Fruit fly (Drosophila melanogaster) whole organism, embryonic: Measurements from ENCODE around the gene CG5861.

ENCODE experiments used
- Antp ChIP-seq: fragments of 200-800 bp; sonication (Bioruptor generic); optimal IDR thresholded peaks from 3 replicates; lab custom pipeline; 2016; ENCODE audit warnings: missing biosample characterization, missing genetic modification characterization
- Bgb ChIP-seq: fragments of 200-800 bp; sonication (Bioruptor generic); IDR thresholded peaks from 2 replicates; pipeline ENCODE4 v1.3.6; 2022; ENCODE audit warnings: missing biosample characterization, missing genetic modification characterization; ENCODE audit not compliant: partially characterized antibody
- CG10654 ChIP-seq: fragments of 200-800 bp; sonication (Bioruptor generic); optimal IDR thresholded peaks from 2 replicates; lab custom pipeline; 2016; ENCODE audit warnings: missing biosample characterization, missing genetic modification characterization
- CG13123 ChIP-seq: fragments of 200-800 bp; sonication (Bioruptor generic); optimal IDR thresholded peaks from 2 replicates; lab custom pipeline; 2016; ENCODE audit warnings: missing biosample characterization, missing genetic modification characterization
- CG13287 ChIP-seq: fragments of 200-800 bp; sonication (Bioruptor generic); IDR thresholded peaks from 2 replicates; pipeline ENCODE4 v1.3.6; 2022; ENCODE audit warnings: missing biosample characterization, missing genetic modification characterization; ENCODE audit not compliant: partially characterized antibody
- CG14710 ChIP-seq: fragments of 200-800 bp; sonication (Bioruptor generic); optimal IDR thresholded peaks from 3 replicates; lab custom pipeline; 2019; ENCODE audit warnings: missing biosample characterization, mild to moderate bottlenecking, missing genetic modification characterization, moderate library complexity
- CG15479 ChIP-seq: fragments of 200-800 bp; sonication (Bioruptor generic); optimal IDR thresholded peaks from 3 replicates; lab custom pipeline; 2019; ENCODE audit warnings: missing biosample characterization, mild to moderate bottlenecking, missing genetic modification characterization, moderate library complexity
- CG1603 ChIP-seq: fragments of 200-800 bp; sonication (Bioruptor generic); optimal IDR thresholded peaks from 2 replicates; lab custom pipeline; 2019; ENCODE audit warnings: missing biosample characterization, mild to moderate bottlenecking, missing genetic modification characterization, moderate library complexity
- CG1647 ChIP-seq: fragments of 200-800 bp; sonication (Bioruptor generic); optimal IDR thresholded peaks from 3 replicates; lab custom pipeline; 2016; ENCODE audit warnings: missing biosample characterization, missing genetic modification characterization
- CG16779 ChIP-seq: fragments of 200-800 bp; sonication (Bioruptor generic); IDR thresholded peaks from 2 replicates; pipeline ENCODE4 v1.3.6; 2022; ENCODE audit warnings: missing biosample characterization, missing genetic modification characterization
- CG17802 ChIP-seq: fragments of 200-800 bp; sonication (Bioruptor generic); optimal IDR thresholded peaks from 2 replicates; lab custom pipeline; 2018; ENCODE audit warnings: missing biosample characterization, mild to moderate bottlenecking, missing genetic modification characterization, moderate library complexity
- CG17829 ChIP-seq: fragments of 200-800 bp; optimal IDR thresholded peaks from 2 replicates; lab custom pipeline; 2019; ENCODE audit warnings: missing biosample characterization, mild to moderate bottlenecking, missing genetic modification characterization, moderate library complexity
- CG18599 ChIP-seq: fragments of 200-800 bp; sonication (Bioruptor generic); optimal IDR thresholded peaks from 3 replicates; lab custom pipeline; 2017; ENCODE audit warnings: missing biosample characterization, missing genetic modification characterization, mild to moderate bottlenecking, moderate library complexity, missing genetic modification reagents
- CG2875 ChIP-seq: fragments of 200-800 bp; sonication (Bioruptor generic); optimal IDR thresholded peaks from 2 replicates; lab custom pipeline; 2017; ENCODE audit warnings: missing biosample characterization, mild to moderate bottlenecking, missing genetic modification characterization, missing genetic modification reagents
- CG3281 ChIP-seq: fragments of 200-800 bp; sonication (Bioruptor generic); optimal IDR thresholded peaks from 3 replicates; lab custom pipeline; 2017; ENCODE audit warnings: missing biosample characterization, mild to moderate bottlenecking, missing genetic modification characterization
- CG34422 ChIP-seq: fragments of 200-800 bp; sonication (Bioruptor generic); IDR thresholded peaks from 3 replicates; pipeline ENCODE4 v1.3.6; 2022; ENCODE audit warnings: missing biosample characterization, missing genetic modification characterization
- CG4282 ChIP-seq: fragments of 200-800 bp; sonication (Bioruptor generic); optimal IDR thresholded peaks from 2 replicates; lab custom pipeline; 2016; ENCODE audit warnings: missing biosample characterization, missing genetic modification characterization
- CG7786 ChIP-seq: fragments of 200-800 bp; sonication (Bioruptor generic); optimal IDR thresholded peaks from 2 replicates; lab custom pipeline; 2016; ENCODE audit warnings: missing biosample characterization, missing genetic modification characterization
- CG9797 ChIP-seq: fragments of 200-800 bp; sonication (Bioruptor generic); optimal IDR thresholded peaks from 3 replicates; lab custom pipeline; 2018; ENCODE audit warnings: missing biosample characterization, mild to moderate bottlenecking, missing genetic modification characterization
- Dad ChIP-seq: fragments of 200-800 bp; sonication (Bioruptor generic); optimal IDR thresholded peaks from 3 replicates; lab custom pipeline; 2016; ENCODE audit warnings: missing biosample characterization, missing genetic modification characterization
- E2f1 ChIP-seq: fragments of 200-800 bp; sonication (Bioruptor generic); IDR thresholded peaks from 2 replicates; pipeline ENCODE4 v1.3.6; 2022; ENCODE audit warnings: missing biosample characterization, missing genetic modification characterization
- ERR ChIP-seq: fragments of 200-800 bp; sonication (Bioruptor generic); optimal IDR thresholded peaks from 2 replicates; lab custom pipeline; 2016; ENCODE audit warnings: missing biosample characterization, missing genetic modification characterization
- Fer3 ChIP-seq: fragments of 200-800 bp; sonication (Bioruptor generic); optimal IDR thresholded peaks from 2 replicates; lab custom pipeline; 2018; ENCODE audit warnings: missing biosample characterization, mild to moderate bottlenecking, missing genetic modification characterization, moderate library complexity
- Gug ChIP-seq: fragments of 200-800 bp; sonication (Bioruptor generic); IDR thresholded peaks from 4 replicates; pipeline ENCODE4 v1.3.6; 2022; ENCODE audit warnings: missing biosample characterization, missing genetic modification characterization
- Hr39 ChIP-seq: fragments of >200 bp; optimal IDR thresholded peaks from 2 replicates; lab custom pipeline; 2017
- Myb ChIP-seq: fragments of 200-800 bp; sonication (Bioruptor generic); optimal IDR thresholded peaks from 2 replicates; lab custom pipeline; 2016; ENCODE audit warnings: missing biosample characterization, missing genetic modification characterization
- Ravus ChIP-seq: fragments of 200-800 bp; sonication (Bioruptor generic); IDR thresholded peaks from 2 replicates; pipeline ENCODE4 v1.3.6; 2022; ENCODE audit warnings: missing biosample characterization, missing genetic modification characterization
- Taf1 ChIP-seq: fragments of 200-800 bp; sonication (Bioruptor generic); IDR thresholded peaks from 2 replicates; pipeline ENCODE4 v1.3.6; 2022; ENCODE audit warnings: missing biosample characterization, missing genetic modification characterization
- ac ChIP-seq: fragments of 200-800 bp; sonication (Bioruptor generic); optimal IDR thresholded peaks from 3 replicates; lab custom pipeline; 2017; ENCODE audit warnings: missing biosample characterization, mild to moderate bottlenecking, missing genetic modification characterization
- al ChIP-seq: fragments of 200-800 bp; sonication (Bioruptor generic); IDR thresholded peaks from 2 replicates; pipeline ENCODE4 v1.3.6; 2022; ENCODE audit warnings: missing biosample characterization, missing genetic modification characterization
- danr ChIP-seq: fragments of 200-800 bp; sonication (Bioruptor generic); IDR thresholded peaks from 2 replicates; pipeline ENCODE4 v1.3.6; 2022; ENCODE audit warnings: missing biosample characterization, missing genetic modification characterization
- dati ChIP-seq: fragments of 200-800 bp; sonication (Bioruptor generic); IDR thresholded peaks from 2 replicates; pipeline ENCODE4 v1.3.6; 2022; ENCODE audit warnings: missing biosample characterization, missing genetic modification characterization
- dmrt11E ChIP-seq: fragments of 200-800 bp; sonication (Bioruptor generic); optimal IDR thresholded peaks from 3 replicates; lab custom pipeline; 2018; ENCODE audit warnings: missing biosample characterization, mild to moderate bottlenecking, missing genetic modification characterization, moderate library complexity
- dmrt99B ChIP-seq: fragments of 200-800 bp; sonication (Bioruptor generic); optimal IDR thresholded peaks from 2 replicates; lab custom pipeline; 2018; ENCODE audit warnings: missing biosample characterization, mild to moderate bottlenecking, missing genetic modification characterization, moderate library complexity
- gce ChIP-seq: fragments of 200-800 bp; sonication (Bioruptor generic); IDR thresholded peaks from 3 replicates; pipeline ENCODE4 v1.3.6; 2022; ENCODE audit warnings: missing biosample characterization, missing genetic modification characterization
- ham ChIP-seq: fragments of 200-800 bp; sonication (Bioruptor generic); IDR thresholded peaks from 2 replicates; pipeline ENCODE4 v1.3.6; 2022; ENCODE audit warnings: missing biosample characterization, missing genetic modification characterization
- hth ChIP-seq: fragments of >200 bp; optimal IDR thresholded peaks from 2 replicates; lab custom pipeline; 2017; ENCODE audit warnings: inconsistent platforms
- jing ChIP-seq: fragments of 200-800 bp; sonication (Bioruptor generic); optimal IDR thresholded peaks from 2 replicates; lab custom pipeline; 2018; ENCODE audit warnings: missing biosample characterization, mild to moderate bottlenecking, missing genetic modification characterization
- lov ChIP-seq, 2 experiments: fragments of 200-800 bp in 1 of 2; fragments of >200 bp in 1 of 2; sonication (Bioruptor generic) in 1 of 2; IDR thresholded peaks in 1 of 2; optimal IDR thresholded peaks in 1 of 2; 2 replicates in 1 of 2; 3 replicates in 1 of 2; pipeline versions ENCODE4 v1.3.6 to Lab custom; 2017 to 2022; ENCODE audit warnings: missing biosample characterization in 1 of 2, missing genetic modification characterization in 1 of 2
- nom ChIP-seq: fragments of 200-800 bp; sonication (Bioruptor generic); optimal IDR thresholded peaks from 2 replicates; lab custom pipeline; 2017; ENCODE audit warnings: missing biosample characterization, missing genetic modification characterization, mild to moderate bottlenecking, moderate library complexity, missing genetic modification reagents
- odd ChIP-seq: fragments of 200-800 bp; sonication (Bioruptor generic); optimal IDR thresholded peaks from 2 replicates; lab custom pipeline; 2017; ENCODE audit warnings: missing biosample characterization, mild to moderate bottlenecking, missing genetic modification characterization
- repo ChIP-seq: fragments of 200-800 bp; sonication (Bioruptor generic); optimal IDR thresholded peaks from 2 replicates; lab custom pipeline; 2016; ENCODE audit warnings: missing biosample characterization, missing genetic modification characterization
- sc ChIP-seq, 3 experiments: fragments of >200 bp in 2 of 3; fragments of 200-800 bp in 1 of 3; sonication (Bioruptor generic) in 1 of 3; optimal IDR thresholded peaks; 2 replicates in 2 of 3; 3 replicates in 1 of 3; lab custom pipeline; 2017; ENCODE audit warnings: mild to moderate bottlenecking in 1 of 3, missing biosample characterization in 1 of 3, missing genetic modification characterization in 1 of 3, missing genetic modification reagents in 1 of 3
- tgo ChIP-seq: fragments of 200-800 bp; sonication (Bioruptor generic); IDR thresholded peaks from 3 replicates; pipeline ENCODE4 v1.3.6; 2022; ENCODE audit warnings: missing biosample characterization, missing genetic modification characterization
- tup ChIP-seq: fragments of 200-800 bp; sonication (Bioruptor generic); optimal IDR thresholded peaks from 2 replicates; lab custom pipeline; 2016; ENCODE audit warnings: missing biosample characterization, mild to moderate bottlenecking, missing genetic modification characterization, moderate library complexity
- tx ChIP-seq: fragments of 200-800 bp; sonication (Bioruptor generic); optimal IDR thresholded peaks from 2 replicates; lab custom pipeline; 2016; ENCODE audit warnings: missing biosample characterization, missing genetic modification characterization
- wek ChIP-seq: fragments of 200-800 bp; sonication (Bioruptor generic); optimal IDR thresholded peaks from 3 replicates; lab custom pipeline; 2018; ENCODE audit warnings: missing biosample characterization, mild to moderate bottlenecking, missing genetic modification characterization, moderate library complexity
- zfh1 ChIP-seq: fragments of 200-800 bp; sonication (Bioruptor generic); IDR thresholded peaks from 3 replicates; pipeline ENCODE4 v1.3.6; 2022; ENCODE audit warnings: missing biosample characterization, missing genetic modification characterization

The CG5861 gene

DNA sequence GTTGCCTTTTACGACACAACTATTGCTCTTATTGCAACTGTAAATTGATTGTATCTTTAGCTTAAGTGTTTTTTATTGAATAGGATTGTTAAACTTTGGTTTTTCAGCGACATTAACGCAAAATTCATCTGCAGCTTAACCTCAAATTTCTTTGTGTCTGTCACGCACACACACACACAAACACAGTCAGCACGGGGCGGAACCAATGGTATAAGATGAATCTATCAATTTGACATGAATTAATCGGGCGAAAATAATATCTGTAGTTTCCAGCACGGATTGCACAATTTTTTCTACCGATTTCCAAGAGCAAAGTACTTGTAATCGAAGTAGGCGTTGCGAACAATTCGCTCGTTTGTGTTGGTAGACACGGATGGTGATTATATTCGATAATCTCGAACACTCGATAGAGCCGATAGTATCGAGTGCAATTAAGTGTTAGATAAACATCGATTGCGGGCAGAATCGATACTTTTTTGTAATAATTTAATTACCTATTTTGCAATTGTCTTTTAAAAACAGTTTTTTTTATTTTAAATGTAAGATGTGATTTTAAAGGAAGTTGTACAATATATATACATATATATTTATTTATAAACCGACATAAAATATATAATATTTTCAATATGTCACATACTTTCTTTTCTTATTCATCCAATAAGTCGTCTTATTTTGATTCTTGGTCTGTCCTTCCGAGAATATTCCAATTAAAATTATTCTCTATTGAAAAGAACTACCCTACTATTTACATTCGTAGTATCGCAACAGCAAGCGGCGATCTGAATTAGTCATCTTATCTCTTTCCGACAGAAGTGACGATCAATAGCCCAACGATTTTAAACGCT, 49.6 kb downstream of the CG5861 start, which contains the start of the genes PRL-1 and EndoGI (continued):
- TF ChIP-seq repo (GFP tag; lab: Kevin White, UChicago): peak; percentile 10
- TF ChIP-seq CG34422 (GFP tag; lab: Robert Waterston, UW): peak; percentile 47; the same call in 1 of the 3 replicates
- no peak; the same call in 1 of the 2 replicates for TF ChIP-seq dati (GFP tag; lab: Robert Waterston, UW)
- peak; percentile 54 for TF ChIP-seq wek
- TF ChIP-seq al (GFP tag; lab: Robert Waterston, UW): peak; percentile 74; the same call in 1 of the 2 replicates
- peak; percentile 47 for TF ChIP-seq CG2875 (GFP tag; lab: Kevin White, UChicago)
- peak; percentile 99 for TF ChIP-seq Bgb (GFP tag; lab: Robert Waterston, UW)
- peak; percentile 83 for TF ChIP-seq CG14710
- no peak for TF ChIP-seq tup (GFP tag; lab: Kevin White, UChicago)
- TF ChIP-seq ac (GFP tag; lab: Kevin White, UChicago): no peak
- no peak for TF ChIP-seq ERR (GFP tag; lab: Kevin White, UChicago)
- no peak for TF ChIP-seq CG4282 (GFP tag; lab: Kevin White, UChicago)
- TF ChIP-seq CG18599 (GFP tag; lab: Kevin White, UChicago): peak; percentile 79
- TF ChIP-seq CG10654 (GFP tag; lab: Kevin White, UChicago): peak; percentile 65
- peak; percentile 46 for TF ChIP-seq CG1647 (GFP tag; lab: Kevin White, UChicago)
- peak; percentile 41 for TF ChIP-seq Myb (GFP tag; lab: Kevin White, UChicago)
- peak; percentile 53 for TF ChIP-seq dmrt11E (tag; lab: Kevin White, UChicago)
- peak; percentile 64; the same call in 1 of the 2 replicates for TF ChIP-seq Taf1 (GFP tag; lab: Robert Waterston, UW)
- no peak for TF ChIP-seq Antp
- TF ChIP-seq CG9797 (GFP tag; lab: Kevin White, UChicago): no peak
- TF ChIP-seq CG15479: peak; percentile 53
- peak; percentile 32 for TF ChIP-seq CG13123 (GFP tag; lab: Kevin White, UChicago)
- no peak for TF ChIP-seq CG17802 (tag; lab: Kevin White, UChicago)
- TF ChIP-seq CG17829: peak; percentile 91
- TF ChIP-seq zfh1 (GFP tag; lab: Robert Waterston, UW): peak; percentile 74; the same call in 2 of the 3 replicates
- peak; percentile 87 for TF ChIP-seq Fer3 (tag; lab: Kevin White, UChicago)
- TF ChIP-seq CG13287: peak; percentile 92
- no peak for TF ChIP-seq hth (lab: Kevin White, UChicago)
- no peak for TF ChIP-seq sc (optimal IDR thresholded peaks at IDR 0.05; lab: Kevin White, UChicago)
- TF ChIP-seq sc (GFP tag; optimal IDR thresholded peaks at IDR 0.05; lab: Kevin White, UChicago): no peak
- TF ChIP-seq lov (optimal IDR thresholded peaks at IDR 0.05; lab: Kevin White, UChicago): no peak
- TF ChIP-seq lov (GFP tag; IDR thresholded peaks at IDR 0.05; lab: Robert Waterston, UW): no peak
- TF ChIP-seq CG7786 (GFP tag; lab: Kevin White, UChicago): no peak
- peak; percentile 70 for TF ChIP-seq CG1603
- no peak for TF ChIP-seq dmrt99B (tag; lab: Kevin White, UChicago)
- no peak for TF ChIP-seq tx (GFP tag; lab: Kevin White, UChicago)
- TF ChIP-seq Hr39: no peak
- peak; percentile 37; the same call in 1 of the 2 replicates for TF ChIP-seq Ravus (GFP tag; lab: Robert Waterston, UW)
- no peak for TF ChIP-seq danr (GFP tag; lab: Robert Waterston, UW)
- peak; percentile 73; the same call in 1 of the 3 replicates for TF ChIP-seq gce (GFP tag; lab: Robert Waterston, UW)
- TF ChIP-seq ham (GFP tag; lab: Robert Waterston, UW): no peak
- TF ChIP-seq jing (GFP tag; lab: Kevin White, UChicago): no peak
- TF ChIP-seq CG3281 (GFP tag; lab: Kevin White, UChicago): peak; percentile 77
- peak; percentile 74 for TF ChIP-seq tgo
- TF ChIP-seq nom: peak; percentile 66
- TF ChIP-seq odd (GFP tag; lab: Kevin White, UChicago): peak; percentile 59
- TF ChIP-seq CG16779 (GFP tag; lab: Robert Waterston, UW): no peak
- no peak; the same call in 1 of the 2 replicates for TF ChIP-seq E2f1
- peak; percentile 32 for TF ChIP-seq Dad
- TF ChIP-seq Gug (GFP tag; lab: Robert Waterston, UW): no peak; the same call in 3 of the 4 replicates
